Worm (Caenorhabditis elegans) whole organism, midembryonic: Measurements from ENCODE around the gene K01A2.5.

Experiments used
- med-1 ChIP-seq: sonication (generic microtip); optimal IDR thresholded peaks from 2 replicates; lab custom pipeline; 2017; ENCODE audit warnings: missing genetic modification characterization, mild to moderate bottlenecking, missing compliant biosample characterization, antibody characterized with exemption, missing genetic modification reagents; ENCODE audit not compliant: insufficient read depth
- tab-1 ChIP-seq: fragments of 200-800 bp; sonication (Bioruptor generic); IDR thresholded peaks from 2 replicates; pipeline ENCODE4 v1.3.6; 2022; ENCODE audit warnings: missing genetic modification characterization, missing compliant biosample characterization

ce11 chrII:288705-289205 is 12.3 kb upstream of the K01A2.5 start, which contains the start of gene mrpl-41:
- no peak for TF ChIP-seq med-1
- TF ChIP-seq tab-1 (GFP tag; lab: Robert Waterston, UW), result no peak
